Fruit fly (Drosophila melanogaster) whole organism, pupa: ENCODE data around the gene CG4360.

Source experiments
- CG10348 ChIP-seq: fragments of 200-800 bp; sonication (Bioruptor generic); IDR thresholded peaks from 2 replicates; pipeline ENCODE4 v1.3.6; 2022; ENCODE audit warnings: missing biosample characterization, missing genetic modification characterization
- CG13204 ChIP-seq: fragments of 200-800 bp; sonication (Bioruptor generic); optimal IDR thresholded peaks from 2 replicates; lab custom pipeline; 2018; ENCODE audit warnings: missing biosample characterization, mild to moderate bottlenecking, missing genetic modification characterization, moderate library complexity
- CG14655 ChIP-seq: fragments of 200-800 bp; sonication (Bioruptor generic); optimal IDR thresholded peaks from 3 replicates; lab custom pipeline; 2017; ENCODE audit warnings: mild to moderate bottlenecking, missing biosample characterization, missing genetic modification reagents, missing genetic modification characterization
- CG32121 ChIP-seq: fragments of 200-800 bp; sonication (Bioruptor generic); IDR thresholded peaks from 2 replicates; pipeline ENCODE4 v1.3.6; 2022; ENCODE audit warnings: missing biosample characterization, missing genetic modification characterization
- CG8301 ChIP-seq: fragments of 200-800 bp; sonication (Bioruptor generic); optimal IDR thresholded peaks from 2 replicates; lab custom pipeline; 2018; ENCODE audit warnings: missing biosample characterization, mild to moderate bottlenecking, missing genetic modification characterization
- CG9948 ChIP-seq: fragments of 200-800 bp; sonication (Bioruptor generic); optimal IDR thresholded peaks from 2 replicates; lab custom pipeline; 2018; ENCODE audit warnings: missing biosample characterization, mild to moderate bottlenecking, missing genetic modification characterization, moderate library complexity
- D1 ChIP-seq: fragments of 200-800 bp; sonication (Bioruptor generic); optimal IDR thresholded peaks from 2 replicates; lab custom pipeline; 2018; ENCODE audit warnings: missing biosample characterization, mild to moderate bottlenecking, missing genetic modification characterization, moderate library complexity
- EcR ChIP-seq: fragments of 200-800 bp; sonication (Bioruptor generic); optimal IDR thresholded peaks from 3 replicates; lab custom pipeline; 2019; ENCODE audit warnings: missing biosample characterization, missing genetic modification characterization, mild to moderate bottlenecking, moderate library complexity, missing genetic modification reagents
- Ets98B ChIP-seq: fragments of 200-800 bp; sonication (Bioruptor generic); IDR thresholded peaks from 2 replicates; pipeline ENCODE4 v1.3.6; 2022; ENCODE audit warnings: missing biosample characterization, missing genetic modification characterization
- rn ChIP-seq: fragments of 200-800 bp; sonication (Bioruptor generic); IDR thresholded peaks from 2 replicates; pipeline ENCODE4 v1.3.6; 2022; ENCODE audit warnings: missing biosample characterization, missing genetic modification characterization

DNA sequence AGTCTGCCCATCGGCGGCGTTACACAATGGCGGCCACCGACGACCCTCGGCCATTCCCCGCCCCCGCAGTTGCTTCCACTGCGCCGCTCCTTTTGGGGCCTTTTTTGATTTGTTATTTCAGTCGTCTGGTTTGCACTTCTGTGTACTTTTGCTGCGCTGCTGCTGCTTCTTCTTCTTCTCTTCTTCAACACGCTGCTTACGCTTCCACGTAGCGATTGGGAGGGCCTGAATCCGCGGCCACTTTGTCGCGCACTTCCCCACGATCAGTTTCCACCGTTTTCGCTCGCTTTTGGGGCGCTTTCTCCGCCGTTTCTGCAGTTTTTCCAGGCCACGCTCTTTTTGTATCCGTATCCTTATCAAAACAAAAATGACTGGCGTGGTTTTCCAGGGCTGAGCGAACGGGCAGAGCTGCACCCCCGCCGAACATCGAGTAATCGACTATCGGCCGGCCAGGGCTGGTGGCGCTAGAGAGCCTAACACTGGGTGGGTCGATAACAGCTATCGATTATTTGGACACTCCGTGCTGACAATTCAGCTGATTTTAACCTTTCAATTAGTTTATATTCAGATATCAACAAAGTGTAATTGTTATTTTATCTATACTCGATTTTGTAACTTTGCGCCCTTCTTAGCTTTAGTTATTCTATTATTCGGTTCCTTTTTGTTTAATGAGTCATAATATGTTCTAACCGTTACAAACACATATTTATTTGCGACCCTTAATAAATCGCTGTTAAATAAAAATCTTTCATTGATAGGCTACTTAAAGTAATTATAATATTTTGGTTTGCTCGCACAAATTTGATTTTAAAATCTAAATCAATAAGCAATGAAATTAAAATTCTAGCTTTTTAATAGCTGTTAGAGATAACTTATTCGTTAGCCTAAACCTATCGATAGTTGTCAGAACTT lies at the start of gene CG4360, which contains the start of gene Sirt2:
- TF ChIP-seq EcR (GFP tag; lab: Kevin White, UChicago) (no peak), CG10348 (no peak), CG9948 (tag; lab: Kevin White, UChicago) (peak; percentile 6), D1 (no peak), rn (GFP tag; lab: Robert Waterston, UW) (no peak), Ets98B (peak; percentile 27; the same call in 1 of the 2 replicates), CG13204 (GFP tag; lab: Kevin White, UChicago) (no peak), CG14655 (GFP tag; lab: Kevin White, UChicago) (no peak), CG8301 (tag; lab: Kevin White, UChicago) (no peak), CG32121 (peak; percentile 46; the same call in 1 of the 2 replicates)
